Worm (Caenorhabditis elegans): ENCODE measurements around the gene clec-260.
A peak's percentile ranks its signal among the peaks of the same experiment; 100 is the strongest.

The clec-260 gene

DNA sequence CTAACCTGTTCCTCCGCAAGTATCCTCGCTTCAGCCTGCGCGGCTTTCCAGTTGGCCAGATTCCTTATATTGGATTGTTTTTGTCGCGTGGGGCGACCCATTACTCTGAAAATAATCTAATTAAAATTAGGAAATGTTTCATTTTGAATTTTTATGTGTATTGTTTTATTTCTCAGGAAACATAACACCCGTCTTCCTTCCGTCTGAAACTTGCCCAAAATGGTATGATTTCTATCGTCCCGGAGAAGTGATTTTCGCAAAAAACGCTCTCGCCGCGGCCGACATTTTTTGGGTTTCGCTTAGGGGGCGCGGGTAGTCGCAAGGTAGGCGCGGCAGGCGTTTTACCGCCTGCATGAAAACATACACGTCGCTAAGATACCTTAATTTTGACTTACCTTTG, at the start of gene clec-260:
TSS of gene clec-260 (minus strand) at position 101 of the 400 bp plus-strand sequence.
- no peak for TF ChIP-seq lsl-1 (GFP tag; optimal IDR thresholded peaks at IDR 0.05)
- TF ChIP-seq ceh-27 (GFP tag; optimal IDR thresholded peaks at IDR 0.05): no peak
- no peak for TF ChIP-seq pha-4 (tag; optimal IDR thresholded peaks at IDR 0.05)
- no peak for TF ChIP-seq Y95B8A.8 (GFP tag; IDR thresholded peaks at IDR 0.05)
- no peak for TF ChIP-seq Y67H2A.10 (GFP tag; conservative IDR thresholded peaks at IDR 0.05)
- no peak for TF ChIP-seq efl-1 (GFP tag; optimal IDR thresholded peaks at IDR 0.05)
- TF ChIP-seq D2030.7 (GFP tag; IDR thresholded peaks at IDR 0.05): no peak
- no peak for TF ChIP-seq aptf-2 (GFP tag; conservative IDR thresholded peaks at IDR 0.05)
- no peak for TF ChIP-seq egrh-3 (GFP tag; IDR thresholded peaks at IDR 0.05)
- no peak for TF ChIP-seq mel-28 (tag; optimal IDR thresholded peaks at IDR 0.05; ENCODE audit: borderline replicate concordance)
- TF ChIP-seq nfya-2 (GFP tag; IDR thresholded peaks at IDR 0.05): no peak
- TF ChIP-seq ztf-6 (GFP tag; IDR thresholded peaks at IDR 0.05): no peak
- TF ChIP-seq Y79H2A.3 (GFP tag; conservative IDR thresholded peaks at IDR 0.05): no peak
- no peak for TF ChIP-seq ztf-26 (tag; optimal IDR thresholded peaks at IDR 0.05)
- no peak for TF ChIP-seq tbx-9 (tag; optimal IDR thresholded peaks at IDR 0.05; ENCODE audit: borderline replicate concordance)

DNA sequence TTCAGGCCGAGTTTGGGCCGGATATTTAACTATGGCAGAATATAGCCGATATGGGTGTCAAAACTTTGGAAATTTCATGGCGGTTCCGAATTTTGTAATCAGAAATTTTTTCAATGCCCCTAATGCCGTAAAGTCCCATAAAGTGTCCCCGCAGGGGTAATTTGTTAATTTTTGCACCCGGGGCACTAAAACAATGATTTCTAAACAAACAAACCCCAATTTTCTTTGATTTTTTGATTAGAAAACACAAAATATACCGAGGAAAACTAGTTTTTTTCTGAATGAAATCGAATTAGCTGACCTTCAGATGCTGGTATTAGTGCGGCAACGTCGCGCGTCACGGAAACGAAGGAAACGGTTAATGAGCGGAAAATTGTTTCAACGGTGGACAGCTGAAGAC, 48.8 kb upstream of the clec-260 start:
- TF ChIP-seq K11D2.4 (GFP tag; IDR thresholded peaks at IDR 0.05): no peak
- no peak for TF ChIP-seq sea-2 (GFP tag; IDR thresholded peaks at IDR 0.05)
- TF ChIP-seq F23B12.7 (tag; optimal IDR thresholded peaks at IDR 0.05; ENCODE audit: insufficient read depth): no peak
- TF ChIP-seq F57A8.1 (GFP tag; optimal IDR thresholded peaks at IDR 0.05): no peak
- TF ChIP-seq Y67H2A.10 (GFP tag; conservative IDR thresholded peaks at IDR 0.05): no peak

ce11 chrV:20022996-20023456, 36.9 kb upstream of the clec-260 start, which contains the start of gene lgc-55:
TSS of gene lgc-55 (plus strand) at chrV:20023046.
- no peak for TF ChIP-seq nhr-27 (tag; optimal IDR thresholded peaks at IDR 0.05)
- no peak for TF ChIP-seq madf-6 (GFP tag; IDR thresholded peaks at IDR 0.05)
- no peak for TF ChIP-seq repo-1 (tag; optimal IDR thresholded peaks at IDR 0.05)
- TF ChIP-seq hlh-26 (GFP tag; conservative IDR thresholded peaks at IDR 0.05): no peak
- no peak for TF ChIP-seq D2030.7 (GFP tag; IDR thresholded peaks at IDR 0.05)
- no peak for TF ChIP-seq athp-1 (tag; optimal IDR thresholded peaks at IDR 0.05)
- no peak for TF ChIP-seq F57A8.1 (GFP tag; optimal IDR thresholded peaks at IDR 0.05)
- no peak for TF ChIP-seq rcor-1 (GFP tag; IDR thresholded peaks at IDR 0.05)
- no peak for TF ChIP-seq lin-54 (GFP tag; optimal IDR thresholded peaks at IDR 0.05)
- TF ChIP-seq ztf-28 (GFP tag; IDR thresholded peaks at IDR 0.05): no peak
- no peak for TF ChIP-seq hlh-12 (tag; optimal IDR thresholded peaks at IDR 0.05)
- no peak for TF ChIP-seq zfh-2 (GFP tag; conservative IDR thresholded peaks at IDR 0.05)
- peak; percentile 5 for TF ChIP-seq rpc-1 (optimal IDR thresholded peaks at IDR 0.05)
- TF ChIP-seq rpc-1 (tag; optimal IDR thresholded peaks at IDR 0.05): peak; percentile 55
- 0 out of 2 replicates have a peak, but pooled peaks have one; percentile 62 for TF ChIP-seq bed-1 (GFP tag; IDR thresholded peaks at IDR 0.05)
- no peak for TF ChIP-seq hmg-1.2 (GFP tag; IDR thresholded peaks at IDR 0.05)
- TF ChIP-seq F10E7.11 (tag; optimal IDR thresholded peaks at IDR 0.05): no peak
- TF ChIP-seq egl-18 (GFP tag; IDR thresholded peaks at IDR 0.05): no peak
- TF ChIP-seq ccch-3 (GFP tag; optimal IDR thresholded peaks at IDR 0.05): no peak
- TF ChIP-seq Y67H2A.10 (GFP tag; conservative IDR thresholded peaks at IDR 0.05): no peak
- TF ChIP-seq C17E4.6 (GFP tag; IDR thresholded peaks at IDR 0.05): no peak
- TF ChIP-seq ztf-25 (GFP tag; IDR thresholded peaks at IDR 0.05): no peak
- TF ChIP-seq ztf-22 (GFP tag; optimal IDR thresholded peaks at IDR 0.05): no peak
- TF ChIP-seq ceh-40 (GFP tag; IDR thresholded peaks at IDR 0.05): no peak
- no peak for TF ChIP-seq nfyb-1 (GFP tag; IDR thresholded peaks at IDR 0.05)
- TF ChIP-seq somi-1 (GFP tag; optimal IDR thresholded peaks at IDR 0.05): no peak
- no peak for TF ChIP-seq F55B11.4 (tag; optimal IDR thresholded peaks at IDR 0.05; ENCODE audit: borderline replicate concordance, insufficient read depth)
- peak; percentile 10 for TF ChIP-seq B0261.1 (tag; optimal IDR thresholded peaks at IDR 0.05)
